Worm (Caenorhabditis elegans) whole organism, L4/young adult: ENCODE results near the gene bath-3.
"Not testable (repeated sequence)": the region's sequence is repeated elsewhere in the genome, so short reads cannot be mapped to it uniquely, and the experiment has no call there.

Experiments used
- W03F9.2 ChIP-seq: fragments of 150-350 bp; optimal IDR thresholded peaks from 2 replicates; lab custom pipeline; 2014; ENCODE audit warnings: missing biosample characterization, missing genetic modification characterization
- dao-5 ChIP-seq: sonication (generic microtip); optimal IDR thresholded peaks from 2 replicates; lab custom pipeline; 2016; ENCODE audit warnings: missing genotype, missing genetic modification characterization, moderate library complexity, missing compliant biosample characterization
- him-1 ChIP-seq: sonication (generic microtip); optimal IDR thresholded peaks from 2 replicates; lab custom pipeline; 2016; ENCODE audit warnings: missing genotype, missing genetic modification reagents, missing genetic modification characterization, missing compliant biosample characterization

bath-3 gene

DNA sequence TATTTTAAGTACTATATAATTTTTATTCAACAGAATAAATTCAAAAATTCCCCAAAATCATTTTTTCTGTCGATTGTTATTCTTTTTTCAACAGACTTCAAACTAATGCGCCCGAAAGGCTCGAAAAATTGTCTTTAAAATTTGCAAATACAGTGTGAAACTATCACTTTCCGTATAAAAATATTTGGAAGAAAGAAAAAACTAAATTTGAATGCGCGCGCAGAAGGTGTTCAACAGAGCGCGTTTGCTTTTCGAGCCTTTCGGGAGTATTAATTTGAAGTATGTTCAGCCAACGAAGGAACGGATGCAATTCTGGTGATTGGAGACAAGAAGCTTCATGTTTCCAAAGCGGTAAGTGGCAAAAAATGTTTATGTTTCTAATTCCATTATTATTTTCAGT lies 2.0 kb upstream of the bath-3 start, which contains the start of gene btb-4:
btb-4 (plus strand) TSS at position 35 of the 400 bp plus-strand sequence.
- TF ChIP-seq him-1 (tag; lab: Kevin White, UChicago); dao-5 (tag; lab: Kevin White, UChicago); W03F9.2: not testable (repeated sequence)

DNA sequence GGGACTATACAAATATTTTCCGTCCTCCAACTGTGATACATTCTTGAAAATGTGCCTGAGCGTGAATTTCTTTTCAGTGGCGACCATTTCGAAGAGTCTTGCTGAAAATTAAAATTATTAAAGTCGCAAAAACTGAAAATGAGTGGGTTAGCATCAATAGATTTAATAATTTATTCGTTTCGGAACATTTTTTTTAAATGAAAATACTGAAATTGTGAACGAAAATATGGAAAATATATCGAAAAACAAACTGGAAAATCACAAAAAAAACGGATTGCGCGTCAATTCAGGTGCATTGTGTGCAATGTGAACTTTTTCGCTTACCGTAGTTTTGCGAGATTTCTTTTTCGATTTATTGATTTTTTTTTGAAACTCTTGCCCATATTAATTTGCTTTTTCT lies 1.6 kb upstream of the bath-3 start, which contains the start of gene bath-5:
bath-5 (minus strand) TSS at position 101 of the 400 bp plus-strand sequence.
- TF ChIP-seq W03F9.2, result no peak
- TF ChIP-seq him-1 (tag; lab: Kevin White, UChicago), result no peak
- no peak for TF ChIP-seq dao-5 (tag; lab: Kevin White, UChicago)

DNA sequence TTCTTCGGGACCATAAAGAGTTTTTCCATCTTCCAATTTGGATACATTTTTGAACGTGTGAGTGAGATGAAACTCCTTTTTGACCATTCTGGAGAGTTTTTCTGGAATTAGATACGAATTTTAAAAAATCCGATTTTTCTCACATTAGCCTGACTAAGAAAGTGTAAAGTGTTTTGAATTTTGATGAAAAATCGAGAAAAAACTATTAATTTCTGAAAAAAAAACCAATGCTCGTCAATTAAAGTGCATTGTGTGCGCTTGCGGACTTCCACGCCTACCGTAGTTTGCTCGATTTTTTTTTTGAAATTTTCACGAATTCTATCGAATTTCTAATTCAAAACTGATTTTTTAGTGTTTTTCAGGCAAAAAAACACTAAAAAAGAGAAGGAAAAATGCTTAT lies 1.6 kb downstream of the bath-3 start, which contains the start of gene bath-1:
bath-1 (minus strand) TSS at position 101 of the 400 bp plus-strand sequence.
- TF ChIP-seq dao-5 (tag; lab: Kevin White, UChicago) (no peak), him-1 (tag; lab: Kevin White, UChicago) (no peak), W03F9.2 (no peak)

DNA sequence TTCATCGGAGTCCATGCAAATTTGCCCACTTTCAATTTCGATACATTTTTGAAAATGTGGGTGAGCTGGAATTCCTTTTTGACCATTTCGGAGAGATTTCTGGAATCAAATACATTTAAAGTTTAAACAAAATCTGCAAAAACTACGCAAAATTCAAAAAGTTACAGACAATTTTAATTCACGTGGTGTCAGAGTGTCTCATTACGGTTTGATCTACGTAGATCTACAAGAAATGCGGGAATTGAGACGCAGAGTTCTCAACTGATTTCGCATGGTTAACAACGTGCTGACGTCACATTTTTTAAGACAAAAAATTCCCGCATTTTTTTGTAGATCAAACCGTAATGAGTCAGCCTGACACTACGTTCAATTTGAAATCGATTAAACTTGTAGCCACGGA lies 3.7 kb downstream of the bath-3 start, which contains the start of gene bath-21:
bath-21 (minus strand) TSS at position 101 of the 400 bp plus-strand sequence.
- TF ChIP-seq dao-5 (tag; lab: Kevin White, UChicago) (no peak), W03F9.2 (no peak), him-1 (tag; lab: Kevin White, UChicago) (no peak)

DNA sequence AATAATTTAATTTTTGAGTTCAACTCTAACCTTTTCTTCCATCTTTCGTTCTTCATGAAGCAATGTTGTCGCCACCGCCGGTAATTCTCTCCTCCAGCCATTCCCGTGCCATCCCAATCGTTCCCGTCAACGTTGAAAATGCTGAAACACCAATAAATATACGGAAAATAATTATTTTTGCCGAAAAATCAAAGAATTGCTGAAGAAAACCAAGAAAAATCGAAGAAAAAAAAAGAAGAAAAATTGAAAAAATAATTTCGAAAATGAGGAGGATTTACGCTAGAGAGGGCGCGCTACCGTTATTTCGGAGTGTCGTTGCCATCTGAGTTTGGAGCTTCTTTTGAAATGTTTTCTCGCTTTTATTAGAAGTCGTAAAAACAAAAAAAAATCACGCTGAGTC lies 6.8 kb downstream of the bath-3 start, which contains the start of gene cya-2:
cya-2 (minus strand) TSS at position 101 of the 400 bp plus-strand sequence.
- TF ChIP-seq him-1 (tag; lab: Kevin White, UChicago); dao-5 (tag; lab: Kevin White, UChicago); W03F9.2: not testable (repeated sequence)

DNA sequence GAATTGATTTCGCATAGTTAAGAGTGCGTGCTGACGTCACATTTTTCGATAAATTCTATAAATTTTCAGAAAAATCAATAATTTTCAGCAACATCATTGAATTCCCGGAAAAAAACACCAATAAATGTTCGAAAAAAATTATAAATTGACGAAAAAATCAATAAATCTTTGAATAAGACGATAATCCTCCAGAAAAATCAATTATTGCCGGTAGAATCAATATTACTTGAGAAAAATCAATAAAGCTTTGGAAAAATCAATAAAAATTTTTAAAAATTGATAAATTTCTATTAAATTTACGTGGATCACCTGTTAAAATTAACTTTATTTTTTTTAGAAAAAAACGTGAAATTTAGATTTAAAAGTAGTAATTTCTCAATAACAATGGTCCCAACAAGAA lies 16.4 kb downstream of the bath-3 start:
- TF ChIP-seq him-1 (tag; lab: Kevin White, UChicago) (no peak), W03F9.2 (no peak), dao-5 (tag; lab: Kevin White, UChicago) (no peak)

DNA sequence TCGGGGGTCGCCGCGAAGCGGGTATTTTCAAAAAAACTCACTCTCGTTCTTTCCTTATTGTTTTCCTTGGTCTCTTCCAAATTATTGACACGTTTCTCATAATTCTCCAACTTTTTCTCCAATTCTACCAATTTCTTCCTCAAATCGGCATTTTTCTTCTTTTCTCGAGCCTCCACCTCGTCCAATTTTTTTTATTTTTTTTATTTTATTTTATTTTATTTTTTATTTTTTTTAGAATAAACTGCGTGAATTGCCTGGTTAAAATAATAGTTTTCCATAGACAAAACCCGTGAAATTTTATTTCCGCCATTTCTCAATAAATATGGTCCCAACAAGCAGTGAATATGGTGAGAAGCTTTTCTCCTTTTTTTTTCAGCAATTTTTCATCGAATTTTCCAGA lies 17.6 kb downstream of the bath-3 start, which contains the start of gene F59H6.15:
F59H6.15 (plus strand) TSS at position 301 of the 400 bp plus-strand sequence.
- TF ChIP-seq dao-5 (tag; lab: Kevin White, UChicago) (no peak), him-1 (tag; lab: Kevin White, UChicago) (no peak)

DNA sequence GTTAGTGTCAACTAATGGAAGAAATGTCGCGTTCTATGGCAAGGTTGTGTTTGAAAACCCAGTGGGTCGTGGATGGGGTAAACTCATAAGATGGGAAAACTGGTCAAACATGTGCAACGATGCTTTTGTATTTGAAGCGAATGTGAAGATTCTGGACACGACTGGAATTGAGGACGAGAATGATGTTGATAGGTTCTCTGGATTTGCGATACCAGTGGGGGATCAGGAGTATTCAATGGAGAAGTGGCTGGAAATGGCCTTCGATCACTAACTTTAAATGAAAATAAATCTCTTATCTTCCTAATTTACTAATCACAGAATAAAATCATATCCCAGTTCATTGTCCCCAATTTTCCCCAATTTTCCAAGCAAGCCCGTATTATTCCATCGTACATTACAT lies 19.1 kb downstream of the bath-3 start:
- no peak for TF ChIP-seq W03F9.2
- TF ChIP-seq dao-5 (tag; lab: Kevin White, UChicago), result no peak
- TF ChIP-seq him-1 (tag; lab: Kevin White, UChicago), result no peak

DNA sequence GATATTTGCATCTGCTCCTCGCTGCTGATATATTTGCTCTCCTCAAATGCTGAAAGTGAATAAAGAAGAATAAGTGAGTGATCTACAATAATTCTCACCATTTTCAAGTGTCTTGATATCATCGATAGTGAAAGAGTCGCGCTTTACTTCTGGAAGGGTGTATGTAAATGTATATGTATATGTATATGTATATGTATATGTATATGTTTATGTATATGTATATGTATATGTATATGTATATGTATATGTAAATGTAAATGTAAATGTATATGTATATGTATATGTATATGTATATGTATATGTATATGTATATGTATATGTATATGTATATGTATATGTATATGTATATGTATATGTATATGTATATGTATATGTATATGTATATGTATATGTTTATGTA lies 29.5 kb downstream of the bath-3 start, which contains the start of gene ceh-84:
ceh-84 (minus strand) TSS at position 101 of the 400 bp plus-strand sequence.
- TF ChIP-seq him-1 (tag; lab: Kevin White, UChicago); W03F9.2; dao-5 (tag; lab: Kevin White, UChicago): not testable (repeated sequence)

DNA sequence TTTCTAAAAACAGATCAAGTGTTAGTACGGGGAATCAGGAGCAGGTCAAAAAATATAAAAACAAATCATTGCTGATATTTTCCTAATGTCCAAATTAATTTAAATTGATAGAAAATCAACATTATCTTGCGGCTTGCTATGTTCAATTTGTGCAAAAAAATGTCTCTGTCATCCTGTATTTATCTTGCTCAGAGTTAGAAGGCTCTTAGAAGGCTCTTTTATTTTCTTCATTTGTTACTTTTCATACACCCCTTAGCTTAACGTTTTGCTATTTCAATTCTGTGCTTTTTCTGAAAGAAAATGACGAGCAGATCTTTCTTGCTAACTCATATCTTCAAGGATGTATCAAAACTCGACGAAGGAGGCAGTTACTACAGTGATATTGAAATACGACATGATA lies 31.7 kb downstream of the bath-3 start, which contains the start of gene math-19:
math-19 (plus strand) TSS at position 301 of the 400 bp plus-strand sequence.
- TF ChIP-seq him-1 (tag; lab: Kevin White, UChicago); dao-5 (tag; lab: Kevin White, UChicago); W03F9.2: not testable (repeated sequence)

DNA sequence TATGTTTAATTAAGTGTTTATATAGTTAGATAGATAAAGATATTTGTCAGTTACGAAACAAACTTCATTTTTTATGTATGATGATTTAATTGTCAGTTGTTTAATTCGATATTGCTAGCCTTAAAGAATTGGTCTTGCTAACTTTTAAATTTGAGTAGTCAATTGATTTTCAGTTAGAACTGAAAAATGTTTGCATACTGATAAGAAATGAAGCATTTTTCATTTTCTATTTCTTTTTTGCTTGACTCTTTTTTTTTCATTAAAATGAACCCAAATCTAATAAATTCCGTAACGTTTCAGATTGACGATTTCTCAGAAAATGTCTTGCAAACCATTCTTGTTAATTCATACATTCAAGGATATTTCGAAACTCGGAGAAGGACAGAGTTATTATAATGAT lies 34.0 kb downstream of the bath-3 start, which contains the start of gene math-20:
math-20 (plus strand) TSS at position 301 of the 400 bp plus-strand sequence.
- TF ChIP-seq W03F9.2 (no peak), him-1 (tag; lab: Kevin White, UChicago) (no peak), dao-5 (tag; lab: Kevin White, UChicago) (no peak)

DNA sequence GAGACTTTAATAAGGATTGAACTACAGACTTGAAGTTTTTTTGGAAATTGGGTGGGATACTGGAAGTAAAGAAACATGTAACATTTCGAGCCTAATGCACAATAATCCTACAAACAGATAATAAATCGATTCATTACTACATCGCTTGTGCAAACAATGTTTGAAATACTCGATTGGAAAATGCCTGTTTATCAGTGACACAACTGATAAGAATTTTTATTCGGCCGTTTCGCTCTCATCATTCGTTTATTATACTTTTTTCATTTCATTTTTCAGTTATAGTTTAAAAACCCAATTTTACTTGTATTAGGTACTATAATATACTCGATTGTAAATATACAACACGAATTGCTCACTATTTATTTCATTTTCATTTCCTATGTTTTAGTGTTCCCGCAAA lies 34.5 kb downstream of the bath-3 start:
- TF ChIP-seq dao-5 (tag; lab: Kevin White, UChicago) (no peak), him-1 (tag; lab: Kevin White, UChicago) (no peak), W03F9.2 (no peak)

DNA sequence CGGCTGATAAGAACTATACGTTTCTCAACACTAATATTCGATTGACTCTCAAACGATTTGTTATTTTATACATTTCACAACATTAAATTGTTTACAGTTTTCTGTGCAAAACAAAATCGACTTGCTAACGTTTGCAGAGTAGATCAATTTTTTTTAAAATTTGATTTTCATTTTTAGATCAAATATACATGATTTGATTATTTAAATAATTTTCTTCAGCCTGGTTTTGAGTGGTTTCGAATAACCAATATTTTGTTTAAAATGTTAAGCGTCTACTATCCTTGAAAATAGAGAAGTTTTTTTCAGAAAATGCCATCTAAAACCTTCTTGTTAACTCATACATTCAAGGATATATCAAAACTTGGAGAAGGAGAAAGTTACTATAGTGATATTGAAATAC lies 36.5 kb downstream of the bath-3 start, which contains the start of gene math-21:
math-21 (plus strand) TSS at position 301 of the 400 bp plus-strand sequence.
- no peak for TF ChIP-seq W03F9.2
- no peak for TF ChIP-seq dao-5 (tag; lab: Kevin White, UChicago)
- TF ChIP-seq him-1 (tag; lab: Kevin White, UChicago), result no peak

DNA sequence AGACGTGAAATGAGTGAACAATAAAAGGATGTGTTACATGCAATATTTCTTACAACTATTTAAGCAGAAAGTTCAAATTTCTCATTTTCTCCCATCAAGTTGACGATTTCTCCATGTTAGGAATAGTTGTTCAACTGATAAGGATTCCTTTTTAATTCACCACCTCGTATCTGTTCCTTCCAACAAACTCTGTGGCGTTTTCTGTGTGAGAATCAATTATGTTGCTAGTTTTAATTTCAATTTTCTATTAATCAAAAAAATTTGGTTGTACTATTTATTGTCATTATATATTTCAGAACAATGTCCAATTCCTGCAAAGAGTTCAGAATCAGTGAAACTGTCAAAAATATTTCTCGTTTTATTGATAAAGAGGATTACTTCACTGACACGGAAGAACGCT lies 41.3 kb downstream of the bath-3 start, which contains the start of gene math-44:
math-44 (plus strand) TSS at position 301 of the 400 bp plus-strand sequence.
- no peak for TF ChIP-seq W03F9.2
- TF ChIP-seq him-1 (tag; lab: Kevin White, UChicago), result no peak
- no peak for TF ChIP-seq dao-5 (tag; lab: Kevin White, UChicago)
